Fruit fly (Drosophila melanogaster): ENCODE results near the gene CG13312.

The CG13312 gene

dm6 chr3L:8765969-8766538, 41.0 kb downstream of the CG13312 start (continued):
- TF ChIP-seq emc (GFP tag; optimal IDR thresholded peaks at IDR 0.05): peak; percentile 92
- TF ChIP-seq br (optimal IDR thresholded peaks at IDR 0.05): no peak
- TF ChIP-seq inv (GFP tag; IDR thresholded peaks at IDR 0.05; ENCODE audit: partially characterized antibody): peak; percentile 43; the same call in 1 of the 2 replicates
- peak; percentile 95 for TF ChIP-seq CG1603 (tag; optimal IDR thresholded peaks at IDR 0.05)
- TF ChIP-seq Mrtf (GFP tag; IDR thresholded peaks at IDR 0.05): peak; percentile 97
- TF ChIP-seq lab (GFP tag; optimal IDR thresholded peaks at IDR 0.05): peak; percentile 98
- TF ChIP-seq CG13296 (GFP tag; optimal IDR thresholded peaks at IDR 0.05): peak; percentile 96
- TF ChIP-seq Sox100B (GFP tag; optimal IDR thresholded peaks at IDR 0.05): peak; percentile 99
- peak; percentile 100 for TF ChIP-seq nmo (GFP tag; optimal IDR thresholded peaks at IDR 0.05)
- TF ChIP-seq CG3407 (GFP tag; optimal IDR thresholded peaks at IDR 0.05): peak; percentile 96
- TF ChIP-seq CG7987 (GFP tag; optimal IDR thresholded peaks at IDR 0.05): peak; percentile 87
- TF ChIP-seq ab (GFP tag; optimal IDR thresholded peaks at IDR 0.05): peak; percentile 98
- TF ChIP-seq CG1792 (GFP tag; optimal IDR thresholded peaks at IDR 0.05): peak; percentile 93
- TF ChIP-seq eyg (GFP tag; optimal IDR thresholded peaks at IDR 0.05): peak; percentile 81
- peak; percentile 97 for TF ChIP-seq CG32772 (GFP tag; IDR thresholded peaks at IDR 0.05)
- peak; percentile 98 for TF ChIP-seq ind (GFP tag; optimal IDR thresholded peaks at IDR 0.05)
- peak; percentile 97 for TF ChIP-seq CG10147 (GFP tag; optimal IDR thresholded peaks at IDR 0.05)
- peak; percentile 75 for TF ChIP-seq knrl (GFP tag; IDR thresholded peaks at IDR 0.05; ENCODE audit: partially characterized antibody)
- TF ChIP-seq zfh2 (GFP tag; optimal IDR thresholded peaks at IDR 0.05): peak; percentile 98
- peak; percentile 98 for TF ChIP-seq Dip3 (GFP tag; optimal IDR thresholded peaks at IDR 0.05)

- TF ChIP-seq Dfd (GFP tag; optimal IDR thresholded peaks at IDR 0.05): no peak
- no peak for TF ChIP-seq CG17359 (tag; optimal IDR thresholded peaks at IDR 0.05)
- peak; percentile 58 for TF ChIP-seq Spps (tag; optimal IDR thresholded peaks at IDR 0.05)
- TF ChIP-seq Abd-B (GFP tag; optimal IDR thresholded peaks at IDR 0.05): no peak
- TF ChIP-seq CG8924 (tag; optimal IDR thresholded peaks at IDR 0.05): no peak
- no peak for TF ChIP-seq pan (optimal IDR thresholded peaks at IDR 0.05)
- TF ChIP-seq pan (GFP tag; optimal IDR thresholded peaks at IDR 0.05 in 1 of 2, IDR thresholded peaks at IDR 0.05 in 1 of 2): peak in 1 of 2 experiments; percentile 35
- no peak for TF ChIP-seq lov (optimal IDR thresholded peaks at IDR 0.05)
- peak; percentile 28; the same call in 2 of the 3 replicates for TF ChIP-seq lov (GFP tag; IDR thresholded peaks at IDR 0.05)
- no peak for TF ChIP-seq CG12104 (GFP tag; optimal IDR thresholded peaks at IDR 0.05)
- no peak for TF ChIP-seq Neu2 (GFP tag; optimal IDR thresholded peaks at IDR 0.05; ENCODE audit: borderline replicate concordance)
- peak; percentile 71 for TF ChIP-seq zf30C (GFP tag; optimal IDR thresholded peaks at IDR 0.05)
- no peak for TF ChIP-seq CG12071 (GFP tag; optimal IDR thresholded peaks at IDR 0.05)
- TF ChIP-seq Hr51 (GFP tag; optimal IDR thresholded peaks at IDR 0.05): no peak
- no peak for TF ChIP-seq her (GFP tag; optimal IDR thresholded peaks at IDR 0.05)
- peak; percentile 67 for TF ChIP-seq ap (GFP tag; IDR thresholded peaks at IDR 0.05)
- no peak for TF ChIP-seq CG15479 (GFP tag; optimal IDR thresholded peaks at IDR 0.05)
- no peak for TF ChIP-seq Fer2 (tag; optimal IDR thresholded peaks at IDR 0.05)
- TF ChIP-seq Xrp1 (GFP tag; IDR thresholded peaks at IDR 0.05): peak; percentile 67
- peak; percentile 59 for TF ChIP-seq ken (GFP tag; IDR thresholded peaks at IDR 0.05)
- TF ChIP-seq az2 (GFP tag; optimal IDR thresholded peaks at IDR 0.05): no peak
- TF ChIP-seq CG3995 (GFP tag; optimal IDR thresholded peaks at IDR 0.05): no peak
- TF ChIP-seq danr (GFP tag; IDR thresholded peaks at IDR 0.05): no peak
- TF ChIP-seq cwo (GFP tag; optimal IDR thresholded peaks at IDR 0.05): no peak
- TF ChIP-seq Six4 (GFP tag; optimal IDR thresholded peaks at IDR 0.05): no peak
- no peak for TF ChIP-seq CG10274 (GFP tag; optimal IDR thresholded peaks at IDR 0.05)
- TF ChIP-seq dimm (GFP tag; IDR thresholded peaks at IDR 0.05): peak; percentile 7; the same call in 1 of the 2 replicates
- no peak for TF ChIP-seq sens (GFP tag)
- TF ChIP-seq al (GFP tag; IDR thresholded peaks at IDR 0.05): no peak
- TF ChIP-seq shn (GFP tag; optimal IDR thresholded peaks at IDR 0.05): no peak
- no peak for TF ChIP-seq Stat92E (GFP tag; optimal IDR thresholded peaks at IDR 0.05)
Observed at dm6 chr3L:8765493-8765892, 41.5 kb downstream of the CG13312 start.
